Fruit fly (Drosophila melanogaster): ENCODE measurements around the gene Stat92E.

- no peak for TF ChIP-seq Eip75B (GFP tag; optimal IDR thresholded peaks at IDR 0.05)
- peak; percentile 45; the same call in 1 of the 3 replicates for TF ChIP-seq eg (GFP tag; IDR thresholded peaks at IDR 0.05)
- TF ChIP-seq Hr38 (GFP tag; optimal IDR thresholded peaks at IDR 0.05) = no peak
- no peak for TF ChIP-seq fd59A (GFP tag; optimal IDR thresholded peaks at IDR 0.05)
- no peak for TF ChIP-seq CG6792 (GFP tag; optimal IDR thresholded peaks at IDR 0.05)
- TF ChIP-seq esn (GFP tag; optimal IDR thresholded peaks at IDR 0.05) = no peak
- no peak for TF ChIP-seq Ets21C (GFP tag; optimal IDR thresholded peaks at IDR 0.05)
Measured at dm6 chr3R:20545678-20546077, 6.4 kb downstream of the Stat92E start.

Data from whole organism, prepupa.